Worm (Caenorhabditis elegans) whole organism, young adult: Measurements from ENCODE around the gene col-170.

Experiments
- B0336.3 ChIP-seq: fragments of 200-800 bp; sonication (Bioruptor generic); IDR thresholded peaks from 2 replicates; pipeline ENCODE4 v1.3.6; 2022; ENCODE audit warnings: missing genetic modification characterization, missing compliant biosample characterization
- F23B12.7 ChIP-seq: sonication (generic microtip); optimal IDR thresholded peaks from 2 replicates; lab custom pipeline; 2017; ENCODE audit warnings: missing genetic modification characterization, mild to moderate bottlenecking, missing compliant biosample characterization, antibody characterized with exemption, moderate library complexity; ENCODE audit not compliant: insufficient read depth
- K11D2.4 ChIP-seq: fragments of 200-800 bp; sonication (Bioruptor generic); IDR thresholded peaks from 2 replicates; pipeline ENCODE4 v1.3.6; 2022; ENCODE audit warnings: missing genetic modification reagents, missing genetic modification characterization, missing compliant biosample characterization
- K12H6.12 ChIP-seq: fragments of 200-800 bp; sonication (Bioruptor generic); optimal IDR thresholded peaks from 2 replicates; lab custom pipeline; 2018; ENCODE audit warnings: mild to moderate bottlenecking, missing genetic modification characterization, missing compliant biosample characterization
- T07F8.4 ChIP-seq: sonication (generic microtip); optimal IDR thresholded peaks from 2 replicates; lab custom pipeline; 2016; ENCODE audit warnings: mild to moderate bottlenecking, missing genetic modification characterization, moderate library complexity, missing compliant biosample characterization
- T26A5.8 ChIP-seq: sonication (generic microtip); optimal IDR thresholded peaks from 2 replicates; lab custom pipeline; 2016; ENCODE audit warnings: missing genetic modification characterization, missing compliant biosample characterization
- Y53F4B.3 ChIP-seq: fragments of 200-800 bp; sonication (Bioruptor generic); IDR thresholded peaks from 2 replicates; pipeline ENCODE4 v1.3.6; 2022; ENCODE audit warnings: missing genetic modification reagents, missing genetic modification characterization, missing compliant biosample characterization
- Y53G8AR.9 ChIP-seq: fragments of 200-800 bp; sonication (Bioruptor generic); conservative IDR thresholded peaks from 2 replicates; pipeline ENCODE4 v1.3.6; 2022; ENCODE audit warnings: missing genetic modification reagents, missing genetic modification characterization, missing compliant biosample characterization
- Y67H2A.10 ChIP-seq: fragments of 200-800 bp; sonication (Bioruptor generic); conservative IDR thresholded peaks from 2 replicates; pipeline ENCODE4 v1.3.6; 2022; ENCODE audit warnings: missing genetic modification reagents, missing genetic modification characterization, missing compliant biosample characterization
- Y79H2A.3 ChIP-seq: fragments of 200-800 bp; sonication (Bioruptor generic); conservative IDR thresholded peaks from 2 replicates; pipeline ENCODE4 v1.3.6; 2022; ENCODE audit warnings: missing genetic modification reagents, missing genetic modification characterization, missing compliant biosample characterization
- ZK185.1 ChIP-seq: sonication (generic microtip); optimal IDR thresholded peaks from 2 replicates; lab custom pipeline; 2016; ENCODE audit warnings: mild to moderate bottlenecking, missing genetic modification characterization, missing compliant biosample characterization; ENCODE audit not compliant: poor library complexity, severe bottlenecking
- aptf-3 ChIP-seq: fragments of 200-800 bp; sonication (Bioruptor generic); IDR thresholded peaks from 2 replicates; pipeline ENCODE4 v1.3.6; 2022; ENCODE audit warnings: missing genetic modification characterization, missing compliant biosample characterization
- athp-1 ChIP-seq: sonication (generic microtip); optimal IDR thresholded peaks from 2 replicates; lab custom pipeline; 2017; ENCODE audit warnings: mild to moderate bottlenecking, missing genetic modification characterization, missing compliant biosample characterization
- attf-3 ChIP-seq: fragments of 200-800 bp; sonication (Bioruptor generic); conservative IDR thresholded peaks from 2 replicates; pipeline ENCODE4 v1.3.6; 2022; ENCODE audit warnings: missing genetic modification reagents, missing genetic modification characterization, missing compliant biosample characterization
- attf-5 ChIP-seq: fragments of 200-800 bp; sonication (Bioruptor generic); optimal IDR thresholded peaks from 2 replicates; lab custom pipeline; 2018; ENCODE audit warnings: mild to moderate bottlenecking, missing genetic modification characterization, missing compliant biosample characterization
- cebp-2 ChIP-seq: fragments of 200-800 bp; sonication (Bioruptor generic); IDR thresholded peaks from 2 replicates; pipeline ENCODE4 v1.3.6; 2022; ENCODE audit warnings: missing genetic modification characterization, missing compliant biosample characterization
- ceh-100 ChIP-seq: fragments of 200-800 bp; sonication (Bioruptor generic); IDR thresholded peaks from 2 replicates; pipeline ENCODE4 v1.3.6; 2022; ENCODE audit warnings: missing genetic modification reagents, missing genetic modification characterization, missing compliant biosample characterization
- ceh-58 ChIP-seq: fragments of 200-800 bp; sonication (Bioruptor generic); IDR thresholded peaks from 2 replicates; pipeline ENCODE4 v1.3.6; 2022; ENCODE audit warnings: missing genetic modification characterization, missing compliant biosample characterization
- dpff-1 ChIP-seq: sonication (generic microtip); optimal IDR thresholded peaks from 2 replicates; lab custom pipeline; 2017; ENCODE audit warnings: mild to moderate bottlenecking, missing genetic modification characterization, missing compliant biosample characterization
- dpl-1 ChIP-seq: fragments of 150-350 bp; optimal IDR thresholded peaks from 2 replicates; lab custom pipeline; 2014; ENCODE audit warnings: missing biosample characterization, missing genetic modification reagents, missing genetic modification characterization
- efl-1 ChIP-seq: fragments of 150-350 bp; optimal IDR thresholded peaks from 2 replicates; lab custom pipeline; 2014; ENCODE audit warnings: missing biosample characterization, missing genetic modification reagents, missing genetic modification characterization
- egl-18 ChIP-seq: fragments of 200-800 bp; sonication (Bioruptor generic); IDR thresholded peaks from 2 replicates; pipeline ENCODE4 v1.3.6; 2022; ENCODE audit warnings: missing genetic modification reagents, missing genetic modification characterization, missing compliant biosample characterization
- egl-44 ChIP-seq: fragments of 200-800 bp; sonication (Bioruptor generic); IDR thresholded peaks from 2 replicates; pipeline ENCODE4 v1.3.6; 2022; ENCODE audit warnings: missing genetic modification reagents, missing genetic modification characterization, missing compliant biosample characterization
- ekl-4 ChIP-seq: fragments of 200-800 bp; sonication (Bioruptor generic); IDR thresholded peaks from 2 replicates; pipeline ENCODE4 v1.3.6; 2022; ENCODE audit warnings: missing genetic modification reagents, missing genetic modification characterization, missing compliant biosample characterization
- gei-17 ChIP-seq: fragments of 200-800 bp; sonication (Bioruptor generic); optimal IDR thresholded peaks from 2 replicates; lab custom pipeline; 2018; ENCODE audit warnings: mild to moderate bottlenecking, missing genetic modification characterization, missing compliant biosample characterization
- hlh-12 ChIP-seq: sonication (generic microtip); optimal IDR thresholded peaks from 2 replicates; lab custom pipeline; 2016; ENCODE audit warnings: missing genetic modification characterization, missing compliant biosample characterization
- hrde-1 ChIP-seq: sonication (generic microtip); optimal IDR thresholded peaks from 2 replicates; lab custom pipeline; 2016; ENCODE audit warnings: missing genetic modification characterization, mild to moderate bottlenecking, missing compliant biosample characterization, moderate library complexity, missing genotype, missing genetic modification reagents, borderline replicate concordance
- let-526 ChIP-seq: fragments of 200-800 bp; sonication (Bioruptor generic); IDR thresholded peaks from 2 replicates; pipeline ENCODE4 v1.3.6; 2022; ENCODE audit warnings: missing genetic modification reagents, missing genetic modification characterization, missing compliant biosample characterization
- lin-35 ChIP-seq, 3 experiments: fragments of 150-350 bp in 2 of 3; sonication (generic microtip) in 1 of 3; optimal IDR thresholded peaks; 2 replicates each; lab custom pipeline; 2014 to 2018; ENCODE audit warnings: missing biosample characterization in 3 of 3, missing genetic modification characterization in 3 of 3, missing genetic modification reagents in 3 of 3
- lin-40 ChIP-seq: sonication (generic microtip); optimal IDR thresholded peaks from 2 replicates; lab custom pipeline; 2016; ENCODE audit warnings: missing genetic modification characterization, mild to moderate bottlenecking, missing compliant biosample characterization, missing genotype, missing genetic modification reagents
- lir-1 ChIP-seq: fragments of 200-800 bp; sonication (Bioruptor generic); conservative IDR thresholded peaks from 2 replicates; pipeline ENCODE4 v1.3.6; 2022; ENCODE audit warnings: missing genetic modification reagents, missing genetic modification characterization, missing compliant biosample characterization
- madf-10 ChIP-seq: sonication (generic microtip); optimal IDR thresholded peaks from 2 replicates; lab custom pipeline; 2016; ENCODE audit warnings: mild to moderate bottlenecking, missing genetic modification characterization, missing compliant biosample characterization
- madf-3 ChIP-seq: fragments of 200-800 bp; sonication (Bioruptor generic); IDR thresholded peaks from 2 replicates; pipeline ENCODE4 v1.3.6; 2022; ENCODE audit warnings: missing genetic modification reagents, missing genetic modification characterization, missing compliant biosample characterization
- madf-6 ChIP-seq: fragments of 200-800 bp; sonication (Bioruptor generic); IDR thresholded peaks from 2 replicates; pipeline ENCODE4 v1.3.6; 2022; ENCODE audit warnings: missing genetic modification reagents, missing genetic modification characterization, missing compliant biosample characterization
- mcd-1 ChIP-seq: fragments of 200-800 bp; sonication (Bioruptor generic); IDR thresholded peaks from 2 replicates; pipeline ENCODE4 v1.3.6; 2022; ENCODE audit warnings: missing genetic modification reagents, missing genetic modification characterization, missing compliant biosample characterization
- mel-28 ChIP-seq: sonication (generic microtip); optimal IDR thresholded peaks from 2 replicates; lab custom pipeline; 2016; ENCODE audit warnings: borderline replicate concordance, mild to moderate bottlenecking, missing genetic modification characterization, missing compliant biosample characterization
- rec-8 ChIP-seq, 2 experiments: sonication (generic microtip); optimal IDR thresholded peaks; 2 replicates each; lab custom pipeline; 2016; ENCODE audit warnings: mild to moderate bottlenecking in 2 of 2, missing genetic modification characterization in 2 of 2, missing genetic modification reagents in 2 of 2, missing genotype in 2 of 2, missing biosample characterization in 1 of 2, missing compliant biosample characterization in 1 of 2, moderate library complexity in 1 of 2
- snpc-3.4 ChIP-seq: sonication (generic microtip); optimal IDR thresholded peaks from 2 replicates; lab custom pipeline; 2017; ENCODE audit warnings: missing genetic modification characterization, mild to moderate bottlenecking, missing compliant biosample characterization, antibody characterized with exemption, moderate library complexity, missing genotype, missing genetic modification reagents
- somi-1 ChIP-seq: fragments of 200-800 bp; sonication (Bioruptor generic); optimal IDR thresholded peaks from 2 replicates; lab custom pipeline; 2018; ENCODE audit warnings: mild to moderate bottlenecking, missing genetic modification characterization, missing compliant biosample characterization
- tbx-9 ChIP-seq: sonication (generic microtip); optimal IDR thresholded peaks from 2 replicates; lab custom pipeline; 2016; ENCODE audit warnings: borderline replicate concordance, missing genetic modification characterization, inconsistent platforms, missing compliant biosample characterization
- ztf-18 ChIP-seq: sonication (generic microtip); optimal IDR thresholded peaks from 2 replicates; lab custom pipeline; 2016; ENCODE audit warnings: missing genotype, mild to moderate bottlenecking, missing genetic modification characterization, missing compliant biosample characterization
- ztf-25 ChIP-seq: fragments of 200-800 bp; sonication (Bioruptor generic); IDR thresholded peaks from 2 replicates; pipeline ENCODE4 v1.3.6; 2022; ENCODE audit warnings: missing genetic modification reagents, missing genetic modification characterization, missing compliant biosample characterization
- ztf-3 ChIP-seq: fragments of 200-800 bp; sonication (Bioruptor generic); optimal IDR thresholded peaks from 2 replicates; lab custom pipeline; 2018; ENCODE audit warnings: mild to moderate bottlenecking, missing genetic modification characterization, missing compliant biosample characterization

col-170 gene

DNA sequence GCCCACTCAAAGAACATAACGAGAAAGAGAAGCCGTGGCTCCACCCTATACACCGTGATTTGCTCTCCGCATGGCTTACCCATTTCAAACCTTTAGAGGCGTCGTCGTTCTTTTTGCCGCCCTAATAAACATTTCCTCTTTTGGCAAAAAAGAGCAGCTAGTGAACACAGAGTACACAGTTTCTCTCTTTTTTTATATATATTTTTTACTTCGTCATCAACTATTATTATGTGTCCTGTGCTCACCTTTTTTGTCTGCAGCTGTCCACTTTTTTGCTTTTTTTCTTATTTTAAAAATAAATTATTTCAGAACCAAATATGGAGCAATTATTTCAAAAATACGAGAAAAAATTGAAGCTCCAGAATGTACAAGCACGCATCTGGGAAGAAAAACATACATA, 38.2 kb downstream of the col-170 start, which contains the start of gene C03B1.2:
Gene C03B1.2 (plus strand): TSS at position 301 of the 400 bp plus-strand sequence.
- TF ChIP-seq somi-1 (GFP tag; lab: Kevin White, UChicago) (no peak), attf-5 (GFP tag; lab: Kevin White, UChicago) (no peak), ceh-58 (GFP tag; lab: Robert Waterston, UW) (no peak), K12H6.12 (tag; lab: Kevin White, UChicago) (no peak), Y67H2A.10 (GFP tag; lab: Robert Waterston, UW) (no peak), madf-10 (no peak), attf-3 (no peak), K11D2.4 (GFP tag; lab: Robert Waterston, UW) (no peak), cebp-2 (GFP tag; lab: Robert Waterston, UW) (no peak), efl-1 (GFP tag; lab: Kevin White, UChicago) (no peak)

DNA sequence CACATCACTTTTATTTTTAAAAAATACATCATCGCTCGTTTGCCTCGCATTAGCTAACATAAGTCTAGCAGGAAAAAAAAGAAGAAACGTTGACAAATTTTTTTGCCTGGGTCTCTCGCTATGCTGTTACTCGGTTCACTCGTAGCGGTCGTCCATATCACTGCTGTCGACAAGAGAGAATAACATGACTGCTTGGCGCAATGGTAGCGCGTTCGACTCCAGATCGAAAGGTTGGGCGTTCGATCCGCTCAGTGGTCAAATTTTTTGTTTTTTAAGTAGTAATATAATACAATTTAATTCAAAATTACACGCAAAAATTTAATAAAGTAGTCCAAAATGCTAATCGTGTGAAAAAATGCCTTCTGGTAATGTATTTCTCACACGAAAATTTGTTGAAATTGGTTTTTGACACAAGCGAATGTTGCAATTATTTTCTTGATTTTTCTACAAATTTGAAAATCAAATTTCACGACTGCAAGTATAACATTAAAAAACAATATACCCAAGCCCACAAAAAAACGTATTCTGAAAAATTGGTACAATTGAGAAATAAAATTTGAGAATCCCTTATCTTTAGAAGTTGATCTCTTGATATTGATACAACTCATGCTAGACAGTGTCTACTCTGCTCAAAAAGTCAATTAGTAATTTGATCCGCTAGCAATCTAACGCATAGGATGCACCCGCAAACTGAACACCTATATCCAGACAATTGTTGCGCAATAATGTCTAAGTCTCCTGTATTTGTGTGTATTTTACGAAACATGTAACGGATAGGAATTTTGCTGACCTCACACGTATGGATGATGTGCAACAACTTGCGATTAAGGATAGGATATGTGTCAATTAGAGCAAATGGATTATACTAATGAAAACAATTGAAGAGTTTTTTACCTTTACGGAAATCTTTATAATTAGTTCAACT, 39.9 kb downstream of the col-170 start:
- TF ChIP-seq tbx-9 (tag; lab: Kevin White, UChicago) (peak; percentile 13), Y67H2A.10 (GFP tag; lab: Robert Waterston, UW) (no peak), madf-3 (GFP tag; lab: Robert Waterston, UW) (no peak), attf-5 (GFP tag; lab: Kevin White, UChicago) (peak; percentile 42), snpc-3.4 (tag; lab: Kevin White, UChicago) (peak; percentile 39), Y79H2A.3 (no peak), mel-28 (tag; lab: Kevin White, UChicago) (no peak), ztf-25 (0 out of 2 replicates have a peak, but pooled peaks have one; percentile 55), let-526 (GFP tag; lab: Robert Waterston, UW) (peak; percentile 53; the same call in 1 of the 2 replicates), hrde-1 (tag; lab: Kevin White, UChicago) (no peak), gei-17 (GFP tag; lab: Kevin White, UChicago) (peak; percentile 28), ceh-100 (GFP tag; lab: Robert Waterston, UW) (peak; percentile 21; the same call in 1 of the 2 replicates), Y53G8AR.9 (no peak), rec-8 (tag; optimal IDR thresholded peaks at IDR 0.05; lab: Kevin White, UChicago) (peak; percentile 40 to 76), egl-44 (GFP tag; lab: Robert Waterston, UW) (peak; percentile 78; the same call in 1 of the 2 replicates), ekl-4 (GFP tag; lab: Robert Waterston, UW) (0 out of 2 replicates have a peak, but pooled peaks have one; percentile 27), T07F8.4 (tag; lab: Kevin White, UChicago) (peak; percentile 61), dpl-1 (GFP tag; lab: Kevin White, UChicago) (no peak), aptf-3 (GFP tag; lab: Robert Waterston, UW) (peak; percentile 75; the same call in 1 of the 2 replicates), lin-35 (GFP tag; optimal IDR thresholded peaks at IDR 0.05; lab: Kevin White, UChicago) (no peak), lir-1 (peak; percentile 35), egl-18 (GFP tag; lab: Robert Waterston, UW) (no peak), B0336.3 (GFP tag; lab: Robert Waterston, UW) (no peak), lin-40 (tag; lab: Kevin White, UChicago) (no peak), hlh-12 (tag; lab: Kevin White, UChicago) (peak; percentile 41), dpff-1 (tag; lab: Kevin White, UChicago) (no peak), ztf-3 (peak; percentile 32), madf-6 (no peak), T26A5.8 (tag; lab: Kevin White, UChicago) (peak; percentile 66), athp-1 (tag; lab: Kevin White, UChicago) (peak; percentile 6), mcd-1 (no peak), Y53F4B.3 (GFP tag; lab: Robert Waterston, UW) (no peak), ztf-18 (peak; percentile 62), F23B12.7 (peak; percentile 85), ZK185.1 (tag; lab: Kevin White, UChicago) (peak; percentile 67)
